Fruit fly (Drosophila melanogaster): ENCODE measurements around the gene CG44014.
A peak's percentile ranks its signal among the peaks of the same experiment; 100 is the strongest.

Gene CG44014

dm6 chr3R:15475973-15476692 is 32.6 kb downstream of the CG44014 start, which contains the start of gene AdamTS-A (continued):
- no peak for TF ChIP-seq D (optimal IDR thresholded peaks at IDR 0.05)
- TF ChIP-seq D (GFP tag; optimal IDR thresholded peaks at IDR 0.05), result no peak
- no peak for TF ChIP-seq CG10267 (tag; optimal IDR thresholded peaks at IDR 0.05)
- TF ChIP-seq Dad (GFP tag; optimal IDR thresholded peaks at IDR 0.05), result no peak
- TF ChIP-seq CG12299 (tag; optimal IDR thresholded peaks at IDR 0.05), result no peak
- TF ChIP-seq slou (GFP tag; optimal IDR thresholded peaks at IDR 0.05), result no peak
- no peak for TF ChIP-seq CG15696 (tag; optimal IDR thresholded peaks at IDR 0.05)
- TF ChIP-seq CG17186 (GFP tag; optimal IDR thresholded peaks at IDR 0.05), result no peak
- no peak for TF ChIP-seq Mes4 (GFP tag; optimal IDR thresholded peaks at IDR 0.05)
- TF ChIP-seq yki (optimal IDR thresholded peaks at IDR 0.05), result peak; percentile 53
- no peak for TF ChIP-seq CG2712 (tag; optimal IDR thresholded peaks at IDR 0.05)
- peak; percentile 77 to 82 for TF ChIP-seq Trl (optimal IDR thresholded peaks at IDR 0.05)
- TF ChIP-seq Trl (GFP tag; optimal IDR thresholded peaks at IDR 0.05), result no peak
- no peak for TF ChIP-seq pita (GFP tag; optimal IDR thresholded peaks at IDR 0.05)
- TF ChIP-seq Asciz (GFP tag; optimal IDR thresholded peaks at IDR 0.05), result no peak
- peak; percentile 1 for TF ChIP-seq mirr (GFP tag; optimal IDR thresholded peaks at IDR 0.05)

dm6 chr3R:15474820-15475219 is 33.9 kb downstream of the CG44014 start:
- TF ChIP-seq CG10321 (GFP tag; IDR thresholded peaks at IDR 0.05) (no peak), Hmx (GFP tag; optimal IDR thresholded peaks at IDR 0.05) (no peak), sna (GFP tag; IDR thresholded peaks at IDR 0.05; ENCODE audit: partially characterized antibody) (no peak), sens (GFP tag) (peak; percentile 51), knrl (GFP tag; IDR thresholded peaks at IDR 0.05; ENCODE audit: partially characterized antibody) (no peak), ranshi (GFP tag; IDR thresholded peaks at IDR 0.05) (0 out of 2 replicates have a peak, but pooled peaks have one; percentile 8), Med (GFP tag) (peak; percentile 56), CG7271 (tag; optimal IDR thresholded peaks at IDR 0.05) (no peak), Dbx (GFP tag; IDR thresholded peaks at IDR 0.05) (0 out of 3 replicates have a peak, but pooled peaks have one; percentile 10)

dm6 chr3R:15473360-15473938 is 35.2 kb downstream of the CG44014 start:
- peak; percentile 58; the same call in 1 of the 3 replicates for TF ChIP-seq CG2199 (GFP tag; IDR thresholded peaks at IDR 0.05)
- TF ChIP-seq hth (optimal IDR thresholded peaks at IDR 0.05), result no peak
- no peak for TF ChIP-seq Pdp1 (GFP tag; optimal IDR thresholded peaks at IDR 0.05)
- TF ChIP-seq Asciz (GFP tag; optimal IDR thresholded peaks at IDR 0.05), result no peak
- TF ChIP-seq bigmax (GFP tag; optimal IDR thresholded peaks at IDR 0.05), result no peak
- TF ChIP-seq CG8944 (GFP tag; optimal IDR thresholded peaks at IDR 0.05), result no peak
- TF ChIP-seq prd (optimal IDR thresholded peaks at IDR 0.05), result no peak
- no peak for TF ChIP-seq prd (GFP tag; IDR thresholded peaks at IDR 0.05)
- peak; percentile 71 for TF ChIP-seq sens (GFP tag)
- TF ChIP-seq caup (GFP tag; optimal IDR thresholded peaks at IDR 0.05; ENCODE audit: severe bottlenecking), result no peak
- TF ChIP-seq Elba2 (GFP tag; optimal IDR thresholded peaks at IDR 0.05), result peak; percentile 85
- no peak for TF ChIP-seq CG34376 (GFP tag; optimal IDR thresholded peaks at IDR 0.05)
- TF ChIP-seq jing (GFP tag; optimal IDR thresholded peaks at IDR 0.05), result no peak
- no peak for TF ChIP-seq Aef1 (GFP tag; IDR thresholded peaks at IDR 0.05)
- TF ChIP-seq NC2α (GFP tag; optimal IDR thresholded peaks at IDR 0.05), result no peak
- TF ChIP-seq sug (tag; optimal IDR thresholded peaks at IDR 0.05), result no peak
- no peak for TF ChIP-seq CG1603 (tag; optimal IDR thresholded peaks at IDR 0.05)
- TF ChIP-seq mam (GFP tag; optimal IDR thresholded peaks at IDR 0.05), result no peak
- no peak for TF ChIP-seq CG2202 (tag; optimal IDR thresholded peaks at IDR 0.05)
- no peak for TF ChIP-seq Dbx (GFP tag; IDR thresholded peaks at IDR 0.05)
- TF ChIP-seq yki (optimal IDR thresholded peaks at IDR 0.05), result no peak
- no peak for TF ChIP-seq CG15011 (GFP tag; optimal IDR thresholded peaks at IDR 0.05)
- TF ChIP-seq Doc2 (GFP tag; IDR thresholded peaks at IDR 0.05), result no peak
- no peak for TF ChIP-seq CG4730 (GFP tag; IDR thresholded peaks at IDR 0.05)
- TF ChIP-seq nau (GFP tag; optimal IDR thresholded peaks at IDR 0.05), result no peak
- TF ChIP-seq CG34224 (GFP tag; IDR thresholded peaks at IDR 0.05; ENCODE audit: partially characterized antibody), result no peak
- TF ChIP-seq Mrtf (GFP tag; IDR thresholded peaks at IDR 0.05), result no peak

Data from whole organism, embryonic.